Fruit fly (Drosophila melanogaster) whole organism, embryonic: ENCODE measurements around the gene Nf-YC.

Source experiments
- CG10267 ChIP-seq: fragments of 200-800 bp; sonication (Bioruptor generic); optimal IDR thresholded peaks from 2 replicates; lab custom pipeline; 2018; ENCODE audit warnings: missing biosample characterization, mild to moderate bottlenecking, missing genetic modification characterization, moderate library complexity
- CG10959 ChIP-seq: fragments of 200-800 bp; sonication (Bioruptor generic); IDR thresholded peaks from 2 replicates; pipeline ENCODE4 v1.3.6; 2022; ENCODE audit warnings: missing biosample characterization, missing genetic modification characterization
- CG12236 ChIP-seq: fragments of 200-800 bp; sonication (Bioruptor generic); optimal IDR thresholded peaks from 2 replicates; lab custom pipeline; 2016; ENCODE audit warnings: missing biosample characterization, missing genetic modification characterization
- CG12744 ChIP-seq: fragments of 200-800 bp; sonication (Bioruptor generic); optimal IDR thresholded peaks from 2 replicates; lab custom pipeline; 2016; ENCODE audit warnings: missing biosample characterization, missing genetic modification characterization
- CG13123 ChIP-seq: fragments of 200-800 bp; sonication (Bioruptor generic); optimal IDR thresholded peaks from 2 replicates; lab custom pipeline; 2016; ENCODE audit warnings: missing biosample characterization, missing genetic modification characterization
- CG13287 ChIP-seq: fragments of 200-800 bp; sonication (Bioruptor generic); IDR thresholded peaks from 2 replicates; pipeline ENCODE4 v1.3.6; 2022; ENCODE audit warnings: missing biosample characterization, missing genetic modification characterization; ENCODE audit not compliant: partially characterized antibody
- CG13624 ChIP-seq: fragments of 200-800 bp; sonication (Bioruptor generic); optimal IDR thresholded peaks from 2 replicates; lab custom pipeline; 2016; ENCODE audit warnings: missing biosample characterization, missing genetic modification characterization
- CG14860 ChIP-seq: fragments of 200-800 bp; sonication (Bioruptor generic); IDR thresholded peaks from 3 replicates; pipeline ENCODE4 v1.3.6; 2022; ENCODE audit warnings: missing biosample characterization, missing genetic modification characterization; ENCODE audit not compliant: partially characterized antibody
- CG1603 ChIP-seq: fragments of 200-800 bp; sonication (Bioruptor generic); optimal IDR thresholded peaks from 2 replicates; lab custom pipeline; 2019; ENCODE audit warnings: missing biosample characterization, mild to moderate bottlenecking, missing genetic modification characterization, moderate library complexity
- CG17361 ChIP-seq: fragments of 200-800 bp; sonication (Bioruptor generic); IDR thresholded peaks from 3 replicates; pipeline ENCODE4 v1.3.6; 2022; ENCODE audit warnings: missing biosample characterization, missing genetic modification characterization
- CG34376 ChIP-seq: fragments of 200-800 bp; sonication (Bioruptor generic); optimal IDR thresholded peaks from 2 replicates; lab custom pipeline; 2018; ENCODE audit warnings: missing biosample characterization, mild to moderate bottlenecking, missing genetic modification characterization
- CG3995 ChIP-seq: fragments of 200-800 bp; sonication (Bioruptor generic); optimal IDR thresholded peaks from 3 replicates; lab custom pipeline; 2016; ENCODE audit warnings: missing biosample characterization, missing genetic modification characterization
- CG6272 ChIP-seq: fragments of 200-800 bp; sonication (Bioruptor generic); IDR thresholded peaks from 2 replicates; pipeline ENCODE4 v1.3.6; 2022; ENCODE audit warnings: missing biosample characterization, missing genetic modification characterization
- CG7271 ChIP-seq: fragments of 200-800 bp; sonication (Bioruptor generic); optimal IDR thresholded peaks from 2 replicates; lab custom pipeline; 2018; ENCODE audit warnings: missing biosample characterization, mild to moderate bottlenecking, missing genetic modification characterization, moderate library complexity
- CG7357 ChIP-seq: fragments of 200-800 bp; sonication (Bioruptor generic); IDR thresholded peaks from 3 replicates; pipeline ENCODE4 v1.3.6; 2022; ENCODE audit warnings: missing biosample characterization, missing genetic modification characterization
- CHES-1-like ChIP-seq: fragments of 200-800 bp; sonication (Bioruptor generic); optimal IDR thresholded peaks from 2 replicates; lab custom pipeline; 2016; ENCODE audit warnings: missing biosample characterization, missing genetic modification characterization
- CkIIα-i1 ChIP-seq: fragments of 200-800 bp; sonication (Bioruptor generic); IDR thresholded peaks from 2 replicates; pipeline ENCODE4 v1.3.6; 2022; ENCODE audit warnings: missing biosample characterization, missing genetic modification characterization
- Dad ChIP-seq: fragments of 200-800 bp; sonication (Bioruptor generic); optimal IDR thresholded peaks from 3 replicates; lab custom pipeline; 2016; ENCODE audit warnings: missing biosample characterization, missing genetic modification characterization
- Fer1 ChIP-seq: fragments of 200-800 bp; sonication (Bioruptor generic); optimal IDR thresholded peaks from 2 replicates; lab custom pipeline; 2017; ENCODE audit warnings: missing biosample characterization, mild to moderate bottlenecking, missing genetic modification characterization
- Fer2 ChIP-seq: fragments of 200-800 bp; sonication (Bioruptor generic); optimal IDR thresholded peaks from 2 replicates; lab custom pipeline; 2018; ENCODE audit warnings: missing biosample characterization, mild to moderate bottlenecking, missing genetic modification characterization, moderate library complexity
- Hand ChIP-seq: fragments of 200-800 bp; sonication (Bioruptor generic); optimal IDR thresholded peaks from 2 replicates; lab custom pipeline; 2017; ENCODE audit warnings: mild to moderate bottlenecking, missing biosample characterization, missing genetic modification reagents, missing genetic modification characterization
- Hr3 ChIP-seq: fragments of 200-800 bp; sonication (Bioruptor generic); optimal IDR thresholded peaks from 3 replicates; lab custom pipeline; 2016; ENCODE audit warnings: missing biosample characterization, missing genetic modification characterization
- Hr51 ChIP-seq, 2 experiments: fragments of 200-800 bp; sonication (Bioruptor generic); optimal IDR thresholded peaks; 2 replicates in 1 of 2; 3 replicates in 1 of 2; lab custom pipeline; 2016 to 2018; ENCODE audit warnings: missing biosample characterization in 2 of 2, missing genetic modification characterization in 2 of 2, mild to moderate bottlenecking in 1 of 2, moderate library complexity in 1 of 2
- Hsf ChIP-seq: fragments of 200-800 bp; sonication (Bioruptor generic); optimal IDR thresholded peaks from 3 replicates; lab custom pipeline; 2016; ENCODE audit warnings: missing biosample characterization, missing genetic modification characterization
- Mad ChIP-seq: fragments of 200-800 bp; sonication (Bioruptor generic); optimal IDR thresholded peaks from 2 replicates; lab custom pipeline; 2016; ENCODE audit warnings: missing biosample characterization, missing genetic modification characterization
- Med ChIP-seq: fragments of 200-800 bp; sonication (Bioruptor generic); peaks from one replicate; lab custom pipeline; 2016; ENCODE audit warnings: missing biosample characterization, missing genetic modification characterization, mild to moderate bottlenecking, inconsistent platforms, moderate library complexity
- NK7.1 ChIP-seq: fragments of 200-800 bp; sonication (Bioruptor generic); optimal IDR thresholded peaks from 3 replicates; lab custom pipeline; 2016; ENCODE audit warnings: missing biosample characterization, missing genetic modification characterization
- Optix ChIP-seq: fragments of 200-800 bp; sonication (Bioruptor generic); IDR thresholded peaks from 3 replicates; pipeline ENCODE4 v1.3.6; 2022; ENCODE audit warnings: missing biosample characterization, missing genetic modification characterization
- Ptx1 ChIP-seq: fragments of 200-800 bp; sonication (Bioruptor generic); IDR thresholded peaks from 2 replicates; pipeline ENCODE4 v1.3.6; 2022; ENCODE audit warnings: missing biosample characterization, missing genetic modification characterization
- Trl ChIP-seq, 3 experiments: fragments of >200 bp in 2 of 3; fragments of 200-800 bp in 1 of 3; sonication (Bioruptor generic) in 1 of 3; optimal IDR thresholded peaks; 2 replicates in 1 of 3; 3 replicates in 2 of 3; lab custom pipeline; 2016 to 2017; ENCODE audit warnings: missing biosample characterization in 1 of 3, missing genetic modification characterization in 1 of 3
- Vsx1 ChIP-seq: fragments of 200-800 bp; sonication (Bioruptor generic); optimal IDR thresholded peaks from 2 replicates; lab custom pipeline; 2017; ENCODE audit warnings: missing biosample characterization, mild to moderate bottlenecking, missing genetic modification characterization, missing genetic modification reagents
- Xrp1 ChIP-seq: fragments of 200-800 bp; sonication (Bioruptor generic); IDR thresholded peaks from 2 replicates; pipeline ENCODE4 v1.3.6; 2022; ENCODE audit warnings: missing biosample characterization, missing genetic modification characterization
- YL-1 ChIP-seq: fragments of 200-800 bp; sonication (Bioruptor generic); optimal IDR thresholded peaks from 3 replicates; lab custom pipeline; 2017; ENCODE audit warnings: missing biosample characterization, mild to moderate bottlenecking, missing genetic modification characterization
- cg ChIP-seq: fragments of 200-800 bp; sonication (Bioruptor generic); optimal IDR thresholded peaks from 3 replicates; lab custom pipeline; 2019; ENCODE audit warnings: missing biosample characterization, mild to moderate bottlenecking, missing genetic modification characterization, moderate library complexity
- croc ChIP-seq: fragments of 200-800 bp; sonication (Bioruptor generic); conservative IDR thresholded peaks from 3 replicates; pipeline ENCODE4 v1.3.6; 2022; ENCODE audit warnings: missing biosample characterization, missing genetic modification characterization
- esg ChIP-seq: fragments of 200-800 bp; sonication (Bioruptor generic); conservative IDR thresholded peaks from 2 replicates; pipeline ENCODE4 v1.3.6; 2022; ENCODE audit warnings: missing biosample characterization, missing genetic modification characterization
- lab ChIP-seq: fragments of 200-800 bp; sonication (Bioruptor generic); optimal IDR thresholded peaks from 3 replicates; lab custom pipeline; 2017; ENCODE audit warnings: missing biosample characterization, missing genetic modification characterization, mild to moderate bottlenecking, moderate library complexity, missing genetic modification reagents
- mld ChIP-seq: fragments of 200-800 bp; sonication (Bioruptor generic); IDR thresholded peaks from 3 replicates; pipeline ENCODE4 v1.3.6; 2022; ENCODE audit warnings: missing biosample characterization, missing genetic modification characterization; ENCODE audit not compliant: partially characterized antibody
- org-1 ChIP-seq: fragments of 200-800 bp; sonication (Bioruptor generic); optimal IDR thresholded peaks from 2 replicates; lab custom pipeline; 2017; ENCODE audit warnings: missing biosample characterization, missing genetic modification characterization
- phol ChIP-seq: fragments of 200-800 bp; sonication (Bioruptor generic); optimal IDR thresholded peaks from 3 replicates; lab custom pipeline; 2018; ENCODE audit warnings: missing biosample characterization, mild to moderate bottlenecking, missing genetic modification characterization, moderate library complexity
- pita ChIP-seq: fragments of 200-800 bp; sonication (Bioruptor generic); optimal IDR thresholded peaks from 2 replicates; lab custom pipeline; 2017; ENCODE audit warnings: missing biosample characterization, mild to moderate bottlenecking, missing genetic modification characterization
- run ChIP-seq: fragments of 200-800 bp; sonication (Bioruptor generic); optimal IDR thresholded peaks from 3 replicates; lab custom pipeline; 2018; ENCODE audit warnings: missing biosample characterization, mild to moderate bottlenecking, missing genetic modification characterization
- sens ChIP-seq: fragments of 200-800 bp; sonication (Bioruptor generic); peaks from one replicate; lab custom pipeline; 2016; ENCODE audit warnings: missing biosample characterization, missing genetic modification characterization
- sna ChIP-seq: fragments of 200-800 bp; sonication (Bioruptor generic); IDR thresholded peaks from 2 replicates; pipeline ENCODE4 v1.3.6; 2022; ENCODE audit warnings: missing biosample characterization, missing genetic modification characterization; ENCODE audit not compliant: partially characterized antibody
- ssp ChIP-seq: fragments of 200-800 bp; sonication (Bioruptor generic); IDR thresholded peaks from 2 replicates; pipeline ENCODE4 v1.3.6; 2022; ENCODE audit warnings: missing biosample characterization, missing genetic modification characterization
- stwl ChIP-seq: fragments of 200-800 bp; sonication (Bioruptor generic); optimal IDR thresholded peaks from 3 replicates; lab custom pipeline; 2018; ENCODE audit warnings: missing biosample characterization, mild to moderate bottlenecking, missing genetic modification characterization, moderate library complexity
- tap ChIP-seq: fragments of 200-800 bp; optimal IDR thresholded peaks from 3 replicates; lab custom pipeline; 2019; ENCODE audit warnings: missing biosample characterization, mild to moderate bottlenecking, missing genetic modification characterization, moderate library complexity
- tup ChIP-seq: fragments of 200-800 bp; sonication (Bioruptor generic); optimal IDR thresholded peaks from 2 replicates; lab custom pipeline; 2016; ENCODE audit warnings: missing biosample characterization, mild to moderate bottlenecking, missing genetic modification characterization, moderate library complexity

The Nf-YC gene

DNA sequence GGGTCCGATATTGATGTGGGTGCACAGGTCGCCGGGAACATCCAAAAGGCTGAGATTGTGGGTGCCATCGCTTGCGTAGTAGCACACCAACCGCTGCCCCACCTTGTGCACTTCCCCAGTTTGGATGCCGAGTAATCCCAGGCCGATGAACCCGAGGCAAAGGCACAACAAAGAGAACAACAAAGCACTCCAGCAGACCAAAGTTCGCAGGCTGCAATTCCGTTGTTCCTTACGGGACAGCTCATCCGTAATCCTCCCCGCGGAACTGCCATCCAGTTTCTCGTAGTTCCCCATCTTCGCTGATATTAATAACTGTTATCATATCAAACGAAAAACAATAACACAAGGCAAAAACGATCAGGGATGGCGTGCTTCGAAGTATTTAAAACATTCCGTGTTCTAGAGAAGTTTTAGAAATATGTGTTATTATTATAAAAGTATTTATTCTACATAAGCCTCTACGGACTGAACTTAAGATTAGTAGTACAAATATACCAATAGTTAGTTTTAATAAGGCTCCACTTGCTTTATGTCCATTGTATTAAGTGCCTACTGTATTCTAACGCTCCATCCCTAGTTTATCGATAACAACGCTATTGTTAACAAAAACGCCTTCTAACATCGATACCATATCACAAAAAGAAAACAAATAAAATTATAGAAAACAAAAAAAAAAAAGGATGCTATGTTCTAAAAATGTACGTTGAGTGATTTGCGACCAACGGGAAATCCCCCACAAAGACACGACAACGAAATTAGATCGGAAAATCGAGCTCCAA lies 28.6 kb upstream of the Nf-YC start, which contains the start of the genes Cht11 and CG4558 (continued):
- TF ChIP-seq Ptx1 (peak; percentile 91), CkIIα-i1 (GFP tag; lab: Robert Waterston, UW) (no peak), CG34376 (GFP tag; lab: Kevin White, UChicago) (peak; percentile 75), Fer2 (peak; percentile 71), CG13123 (GFP tag; lab: Kevin White, UChicago) (peak; percentile 69), CG6272 (GFP tag; lab: Robert Waterston, UW) (peak; percentile 85), phol (peak; percentile 85), Vsx1 (GFP tag; lab: Kevin White, UChicago) (peak; percentile 41), CG7357 (peak; percentile 75), croc (GFP tag; lab: Robert Waterston, UW) (peak; percentile 75), run (peak; percentile 10), CG3995 (GFP tag; lab: Kevin White, UChicago) (peak; percentile 66), cg (GFP tag; lab: Kevin White, UChicago) (no peak), CG10267 (tag; lab: Kevin White, UChicago) (peak; percentile 77), CG12744 (GFP tag; lab: Kevin White, UChicago) (peak; percentile 60), CG17361 (peak; percentile 84), Med (GFP tag; lab: Kevin White, UChicago) (peak; percentile 94), sna (GFP tag; lab: Robert Waterston, UW) (0 out of 2 replicates have a peak, but pooled peaks have one; percentile 14), Hand (peak; percentile 51), esg (GFP tag; lab: Robert Waterston, UW) (peak; percentile 77), Hr3 (GFP tag; lab: Kevin White, UChicago) (peak; percentile 81), pita (GFP tag; lab: Kevin White, UChicago) (no peak), stwl (peak; percentile 54), CG1603 (tag; lab: Kevin White, UChicago) (peak; percentile 68), org-1 (peak; percentile 26), Fer1 (GFP tag; lab: Kevin White, UChicago) (peak; percentile 79), CG13624 (peak; percentile 56), tap (peak; percentile 66), CHES-1-like (peak; percentile 32), mld (GFP tag; lab: Robert Waterston, UW) (no peak), Mad (GFP tag; lab: Kevin White, UChicago) (peak; percentile 62), ssp (GFP tag; lab: Robert Waterston, UW) (peak; percentile 69), Optix (GFP tag; lab: Robert Waterston, UW) (no peak; the same call in 2 of the 3 replicates), NK7.1 (GFP tag; lab: Kevin White, UChicago) (no peak), Trl (optimal IDR thresholded peaks at IDR 0.05; lab: Kevin White, UChicago) (no peak), Trl (GFP tag; optimal IDR thresholded peaks at IDR 0.05; lab: Kevin White, UChicago) (peak; percentile 64), Xrp1 (GFP tag; lab: Robert Waterston, UW) (peak; percentile 88), tup (GFP tag; lab: Kevin White, UChicago) (peak; percentile 46), Hr51 (GFP tag; optimal IDR thresholded peaks at IDR 0.05; lab: Kevin White, UChicago) (peak; percentile 36 to 80), Dad (GFP tag; lab: Kevin White, UChicago) (no peak), lab (GFP tag; lab: Kevin White, UChicago) (peak; percentile 87), CG7271 (tag; lab: Kevin White, UChicago) (peak; percentile 32), sens (GFP tag; lab: Kevin White, UChicago) (peak; percentile 93), YL-1 (GFP tag; lab: Kevin White, UChicago) (peak; percentile 84), CG10959 (GFP tag; lab: Robert Waterston, UW) (peak; percentile 38; the same call in 1 of the 2 replicates), CG12236 (no peak), CG14860 (no peak; the same call in 2 of the 3 replicates), Hsf (GFP tag; lab: Kevin White, UChicago) (peak; percentile 82), CG13287 (GFP tag; lab: Robert Waterston, UW) (peak; percentile 70)
